Worm (Caenorhabditis elegans): ENCODE data around the gene nhr-231.

ce11 chrV:18782747-18783146 is 8.0 kb upstream of the nhr-231 start:
- TF ChIP-seq W03F9.2 (tag; optimal IDR thresholded peaks at IDR 0.05) (no peak), him-1 (tag; optimal IDR thresholded peaks at IDR 0.05) (no peak)

Data from whole organism, L4/young adult.